Fruit fly (Drosophila melanogaster) whole organism, embryonic: ENCODE results near the gene CG4597.

Experiments
- Adf1 ChIP-seq: fragments of 200-800 bp; sonication (Bioruptor generic); IDR thresholded peaks from 2 replicates; pipeline ENCODE4 v1.3.6; 2022; ENCODE audit warnings: missing biosample characterization, missing genetic modification characterization
- CG11398 ChIP-seq: fragments of 200-800 bp; sonication (Bioruptor generic); optimal IDR thresholded peaks from 2 replicates; lab custom pipeline; 2016; ENCODE audit warnings: missing biosample characterization, missing genetic modification characterization
- CG11504 ChIP-seq: fragments of 200-800 bp; sonication (Bioruptor generic); optimal IDR thresholded peaks from 3 replicates; lab custom pipeline; 2019; ENCODE audit warnings: missing biosample characterization, mild to moderate bottlenecking, missing genetic modification characterization, moderate library complexity
- CG16815 ChIP-seq: fragments of 200-800 bp; sonication (Bioruptor generic); optimal IDR thresholded peaks from 3 replicates; lab custom pipeline; 2017; ENCODE audit warnings: missing biosample characterization, mild to moderate bottlenecking, missing genetic modification characterization
- CG30020 ChIP-seq: fragments of 200-800 bp; optimal IDR thresholded peaks from 2 replicates; lab custom pipeline; 2019; ENCODE audit warnings: missing biosample characterization, mild to moderate bottlenecking, missing genetic modification characterization, moderate library complexity
- CG3163 ChIP-seq: fragments of 200-800 bp; sonication (Bioruptor generic); optimal IDR thresholded peaks from 3 replicates; lab custom pipeline; 2016; ENCODE audit warnings: missing biosample characterization, missing genetic modification characterization
- D ChIP-seq, 2 experiments: fragments of 200-800 bp in 1 of 2; fragments of >200 bp in 1 of 2; sonication (Bioruptor generic) in 1 of 2; optimal IDR thresholded peaks; 2 replicates in 1 of 2; 3 replicates in 1 of 2; lab custom pipeline; 2017; ENCODE audit warnings: mild to moderate bottlenecking in 1 of 2, missing biosample characterization in 1 of 2, missing genetic modification characterization in 1 of 2, missing genetic modification reagents in 1 of 2
- E2f1 ChIP-seq: fragments of 200-800 bp; sonication (Bioruptor generic); IDR thresholded peaks from 2 replicates; pipeline ENCODE4 v1.3.6; 2022; ENCODE audit warnings: missing biosample characterization, missing genetic modification characterization
- Lpt ChIP-seq: fragments of >200 bp; optimal IDR thresholded peaks from 2 replicates; lab custom pipeline; 2018; ENCODE audit warnings: missing biosample characterization, missing genetic modification characterization
- Ssrp ChIP-seq: fragments of 200-800 bp; sonication (Bioruptor generic); optimal IDR thresholded peaks from 2 replicates; lab custom pipeline; 2018; ENCODE audit warnings: missing biosample characterization, mild to moderate bottlenecking, missing genetic modification characterization, moderate library complexity
- Usf ChIP-seq: fragments of 200-800 bp; sonication (Bioruptor generic); optimal IDR thresholded peaks from 2 replicates; lab custom pipeline; 2017; ENCODE audit warnings: missing genotype, missing biosample characterization, missing genetic modification characterization
- bigmax ChIP-seq: fragments of 200-800 bp; sonication (Bioruptor generic); optimal IDR thresholded peaks from 2 replicates; lab custom pipeline; 2018; ENCODE audit warnings: missing biosample characterization, mild to moderate bottlenecking, missing genetic modification characterization
- en ChIP-seq: fragments of 200-800 bp; sonication (Bioruptor generic); optimal IDR thresholded peaks from 2 replicates; lab custom pipeline; 2016; ENCODE audit warnings: missing biosample characterization, missing genetic modification characterization
- eyg ChIP-seq: fragments of 200-800 bp; sonication (Bioruptor generic); optimal IDR thresholded peaks from 3 replicates; lab custom pipeline; 2016; ENCODE audit warnings: missing biosample characterization, missing genetic modification characterization

dm6 chr3L:5131245-5131644 lies 1.9 kb downstream of the CG4597 start, which contains the start of gene CG15212:
- TF ChIP-seq Lpt (GFP tag; lab: Kevin White, UChicago) (no peak), bigmax (GFP tag; lab: Kevin White, UChicago) (no peak), Usf (no peak), CG16815 (GFP tag; lab: Kevin White, UChicago) (no peak), CG3163 (GFP tag; lab: Kevin White, UChicago) (no peak), CG11398 (GFP tag; lab: Kevin White, UChicago) (no peak), en (GFP tag; lab: Kevin White, UChicago) (no peak), D (optimal IDR thresholded peaks at IDR 0.05; lab: Kevin White, UChicago) (no peak), D (GFP tag; optimal IDR thresholded peaks at IDR 0.05; lab: Kevin White, UChicago) (no peak), E2f1 (GFP tag; lab: Robert Waterston, UW) (no peak), Adf1 (GFP tag; lab: Robert Waterston, UW) (no peak), CG30020 (tag; lab: Kevin White, UChicago) (no peak), CG11504 (tag; lab: Kevin White, UChicago) (no peak), eyg (GFP tag; lab: Kevin White, UChicago) (no peak), Ssrp (tag; lab: Kevin White, UChicago) (no peak)
